Worm (Caenorhabditis elegans) whole organism, young adult: ENCODE measurements around the gene srh-2.

Source experiments
- D2030.7 ChIP-seq: fragments of 200-800 bp; sonication (Bioruptor generic); IDR thresholded peaks from 2 replicates; pipeline ENCODE4 v1.3.6; 2022; ENCODE audit warnings: missing genetic modification reagents, missing genetic modification characterization, missing compliant biosample characterization
- F33H1.4 ChIP-seq: fragments of 200-800 bp; sonication (Bioruptor generic); IDR thresholded peaks from 2 replicates; pipeline ENCODE4 v1.3.6; 2022; ENCODE audit warnings: missing genetic modification reagents, missing genetic modification characterization, missing compliant biosample characterization
- F37B4.10 ChIP-seq: fragments of 200-800 bp; sonication (Bioruptor generic); IDR thresholded peaks from 2 replicates; pipeline ENCODE4 v1.3.6; 2022; ENCODE audit warnings: missing genetic modification characterization, missing compliant biosample characterization
- F52B5.7 ChIP-seq: sonication (generic microtip); optimal IDR thresholded peaks from 2 replicates; lab custom pipeline; 2016; ENCODE audit warnings: mild to moderate bottlenecking, missing genetic modification characterization, missing compliant biosample characterization
- F57C9.4 ChIP-seq: sonication (generic microtip); optimal IDR thresholded peaks from 2 replicates; lab custom pipeline; 2017; ENCODE audit warnings: mild to moderate bottlenecking, missing genetic modification characterization, missing compliant biosample characterization
- T07F8.4 ChIP-seq: sonication (generic microtip); optimal IDR thresholded peaks from 2 replicates; lab custom pipeline; 2016; ENCODE audit warnings: mild to moderate bottlenecking, missing genetic modification characterization, moderate library complexity, missing compliant biosample characterization
- Y79H2A.3 ChIP-seq: fragments of 200-800 bp; sonication (Bioruptor generic); conservative IDR thresholded peaks from 2 replicates; pipeline ENCODE4 v1.3.6; 2022; ENCODE audit warnings: missing genetic modification reagents, missing genetic modification characterization, missing compliant biosample characterization
- Y95B8A.8 ChIP-seq: fragments of 200-800 bp; sonication (Bioruptor generic); IDR thresholded peaks from 2 replicates; pipeline ENCODE4 v1.3.6; 2022; ENCODE audit warnings: missing genetic modification reagents, missing genetic modification characterization, missing compliant biosample characterization
- akir-1 ChIP-seq: fragments of 200-800 bp; sonication (Bioruptor generic); optimal IDR thresholded peaks from 2 replicates; lab custom pipeline; 2018; ENCODE audit warnings: mild to moderate bottlenecking, missing genetic modification characterization, moderate library complexity, missing compliant biosample characterization
- attf-5 ChIP-seq: fragments of 200-800 bp; sonication (Bioruptor generic); optimal IDR thresholded peaks from 2 replicates; lab custom pipeline; 2018; ENCODE audit warnings: mild to moderate bottlenecking, missing genetic modification characterization, missing compliant biosample characterization
- cebp-1 ChIP-seq, 2 experiments: fragments of 200-800 bp in 1 of 2; sonication (Bioruptor generic) in 1 of 2; sonication (generic microtip) in 1 of 2; IDR thresholded peaks in 1 of 2; optimal IDR thresholded peaks in 1 of 2; 2 replicates each; pipeline versions ENCODE4 v1.3.6 to Lab custom; 2017 to 2022; ENCODE audit warnings: missing compliant biosample characterization in 2 of 2, missing genetic modification characterization in 2 of 2, mild to moderate bottlenecking in 1 of 2, missing genetic modification reagents in 1 of 2, moderate library complexity in 1 of 2
- ceh-27 ChIP-seq: fragments of 200-800 bp; sonication (Bioruptor generic); optimal IDR thresholded peaks from 2 replicates; lab custom pipeline; 2018; ENCODE audit warnings: mild to moderate bottlenecking, missing genetic modification characterization, moderate library complexity, missing compliant biosample characterization
- ceh-79 ChIP-seq: sonication (generic microtip); optimal IDR thresholded peaks from 2 replicates; lab custom pipeline; 2017; ENCODE audit warnings: mild to moderate bottlenecking, missing genetic modification characterization, missing compliant biosample characterization
- ceh-91 ChIP-seq: fragments of 200-800 bp; sonication (Bioruptor generic); IDR thresholded peaks from 2 replicates; pipeline ENCODE4 v1.3.6; 2022; ENCODE audit warnings: missing genetic modification reagents, missing genetic modification characterization, missing compliant biosample characterization
- die-1 ChIP-seq: sonication (generic microtip); optimal IDR thresholded peaks from 2 replicates; lab custom pipeline; 2016; ENCODE audit warnings: missing genotype, mild to moderate bottlenecking, missing genetic modification characterization, missing compliant biosample characterization
- dox-1 ChIP-seq: fragments of 200-800 bp; sonication (Bioruptor generic); IDR thresholded peaks from 2 replicates; pipeline ENCODE4 v1.3.6; 2022; ENCODE audit warnings: missing genetic modification reagents, missing genetic modification characterization, missing compliant biosample characterization
- dpl-1 ChIP-seq: fragments of 150-350 bp; optimal IDR thresholded peaks from 2 replicates; lab custom pipeline; 2014; ENCODE audit warnings: missing biosample characterization, missing genetic modification reagents, missing genetic modification characterization
- efl-1 ChIP-seq: fragments of 150-350 bp; optimal IDR thresholded peaks from 2 replicates; lab custom pipeline; 2014; ENCODE audit warnings: missing biosample characterization, missing genetic modification reagents, missing genetic modification characterization
- ekl-4 ChIP-seq: fragments of 200-800 bp; sonication (Bioruptor generic); IDR thresholded peaks from 2 replicates; pipeline ENCODE4 v1.3.6; 2022; ENCODE audit warnings: missing genetic modification reagents, missing genetic modification characterization, missing compliant biosample characterization
- ets-4 ChIP-seq: fragments of 200-800 bp; sonication (Bioruptor generic); optimal IDR thresholded peaks from 2 replicates; lab custom pipeline; 2018; ENCODE audit warnings: mild to moderate bottlenecking, missing genetic modification characterization, missing compliant biosample characterization
- him-1 ChIP-seq: sonication (generic microtip); optimal IDR thresholded peaks from 2 replicates; lab custom pipeline; 2016; ENCODE audit warnings: missing genotype, missing genetic modification reagents, missing genetic modification characterization, missing compliant biosample characterization
- hmg-1.2 ChIP-seq: fragments of 200-800 bp; sonication (Bioruptor generic); IDR thresholded peaks from 2 replicates; pipeline ENCODE4 v1.3.6; 2022; ENCODE audit warnings: missing genetic modification reagents, missing genetic modification characterization, missing compliant biosample characterization
- hmg-20 ChIP-seq: fragments of 200-800 bp; sonication (Bioruptor generic); IDR thresholded peaks from 2 replicates; pipeline ENCODE4 v1.3.6; 2022; ENCODE audit warnings: missing genetic modification reagents, missing genetic modification characterization, missing compliant biosample characterization
- hrde-1 ChIP-seq: sonication (generic microtip); optimal IDR thresholded peaks from 2 replicates; lab custom pipeline; 2016; ENCODE audit warnings: missing genetic modification characterization, mild to moderate bottlenecking, missing compliant biosample characterization, moderate library complexity, missing genotype, missing genetic modification reagents, borderline replicate concordance
- lag-1 ChIP-seq: fragments of 200-800 bp; sonication (Bioruptor generic); IDR thresholded peaks from 2 replicates; pipeline ENCODE4 v1.3.6; 2022; ENCODE audit warnings: missing genetic modification reagents, missing genetic modification characterization, missing compliant biosample characterization
- let-526 ChIP-seq: fragments of 200-800 bp; sonication (Bioruptor generic); IDR thresholded peaks from 2 replicates; pipeline ENCODE4 v1.3.6; 2022; ENCODE audit warnings: missing genetic modification reagents, missing genetic modification characterization, missing compliant biosample characterization
- lin-26 ChIP-seq: fragments of 200-800 bp; sonication (Bioruptor generic); IDR thresholded peaks from 2 replicates; pipeline ENCODE4 v1.3.6; 2022; ENCODE audit warnings: missing genetic modification reagents, missing genetic modification characterization, missing compliant biosample characterization
- lin-35 ChIP-seq, 3 experiments: fragments of 150-350 bp in 2 of 3; sonication (generic microtip) in 1 of 3; optimal IDR thresholded peaks; 2 replicates each; lab custom pipeline; 2014 to 2018; ENCODE audit warnings: missing biosample characterization in 3 of 3, missing genetic modification characterization in 3 of 3, missing genetic modification reagents in 3 of 3
- lin-40 ChIP-seq: sonication (generic microtip); optimal IDR thresholded peaks from 2 replicates; lab custom pipeline; 2016; ENCODE audit warnings: missing genetic modification characterization, mild to moderate bottlenecking, missing compliant biosample characterization, missing genotype, missing genetic modification reagents
- lir-1 ChIP-seq: fragments of 200-800 bp; sonication (Bioruptor generic); conservative IDR thresholded peaks from 2 replicates; pipeline ENCODE4 v1.3.6; 2022; ENCODE audit warnings: missing genetic modification reagents, missing genetic modification characterization, missing compliant biosample characterization
- madf-10 ChIP-seq: sonication (generic microtip); optimal IDR thresholded peaks from 2 replicates; lab custom pipeline; 2016; ENCODE audit warnings: mild to moderate bottlenecking, missing genetic modification characterization, missing compliant biosample characterization
- madf-8 ChIP-seq: fragments of 200-800 bp; sonication (Bioruptor generic); conservative IDR thresholded peaks from 2 replicates; pipeline ENCODE4 v1.3.6; 2022; ENCODE audit warnings: missing genetic modification reagents, missing genetic modification characterization, missing compliant biosample characterization
- mel-28 ChIP-seq: sonication (generic microtip); optimal IDR thresholded peaks from 2 replicates; lab custom pipeline; 2016; ENCODE audit warnings: borderline replicate concordance, mild to moderate bottlenecking, missing genetic modification characterization, missing compliant biosample characterization
- nfya-2 ChIP-seq: fragments of 200-800 bp; sonication (Bioruptor generic); IDR thresholded peaks from 2 replicates; pipeline ENCODE4 v1.3.6; 2022; ENCODE audit warnings: missing genetic modification reagents, missing genetic modification characterization, missing compliant biosample characterization
- nfyb-1 ChIP-seq: fragments of 200-800 bp; sonication (Bioruptor generic); IDR thresholded peaks from 2 replicates; pipeline ENCODE4 v1.3.6; 2022; ENCODE audit warnings: missing genetic modification reagents, missing genetic modification characterization, missing compliant biosample characterization
- nhr-179 ChIP-seq: sonication (generic microtip); optimal IDR thresholded peaks from 2 replicates; lab custom pipeline; 2016; ENCODE audit warnings: mild to moderate bottlenecking, missing genetic modification characterization, missing compliant biosample characterization
- nhr-90 ChIP-seq: sonication (generic microtip); optimal IDR thresholded peaks from 2 replicates; lab custom pipeline; 2016; ENCODE audit warnings: missing genotype, mild to moderate bottlenecking, missing genetic modification characterization, missing compliant biosample characterization
- pbrm-1 ChIP-seq: fragments of 200-800 bp; sonication (Bioruptor generic); IDR thresholded peaks from 2 replicates; pipeline ENCODE4 v1.3.6; 2022; ENCODE audit warnings: missing genetic modification reagents, missing genetic modification characterization, missing compliant biosample characterization
- pha-4 ChIP-seq: fragments of 150-350 bp; sonication (generic microtip); optimal IDR thresholded peaks from 2 replicates; lab custom pipeline; 2014; ENCODE audit warnings: missing biosample characterization, missing genetic modification reagents, missing genetic modification characterization
- rcor-1 ChIP-seq: fragments of 200-800 bp; sonication (Bioruptor generic); IDR thresholded peaks from 2 replicates; pipeline ENCODE4 v1.3.6; 2022; ENCODE audit warnings: missing genetic modification reagents, missing genetic modification characterization, missing compliant biosample characterization
- rpc-1 ChIP-seq, 2 experiments: fragments of 150-350 bp in 1 of 2; sonication (generic microtip) in 1 of 2; optimal IDR thresholded peaks; 2 replicates each; lab custom pipeline; 2014 to 2018; ENCODE audit warnings: missing biosample characterization in 1 of 2, missing genetic modification characterization in 1 of 2, missing genetic modification reagents in 1 of 2, missing genotype in 1 of 2
- snpc-1.1 ChIP-seq: sonication (generic microtip); optimal IDR thresholded peaks from 2 replicates; lab custom pipeline; 2017; ENCODE audit warnings: missing genetic modification characterization, mild to moderate bottlenecking, missing compliant biosample characterization, antibody characterized with exemption, moderate library complexity, missing genotype, missing genetic modification reagents; ENCODE audit not compliant: insufficient read depth
- snpc-4 ChIP-seq, 5 experiments: fragments of 150-350 bp in 1 of 5; sonication (generic microtip) in 4 of 5; optimal IDR thresholded peaks; 2 replicates each; lab custom pipeline; 2014 to 2018; ENCODE audit warnings: missing genetic modification characterization in 5 of 5, missing biosample characterization in 3 of 5, antibody characterized with exemption in 2 of 5, mild to moderate bottlenecking in 2 of 5, missing compliant biosample characterization in 2 of 5, missing genotype in 2 of 5, moderate library complexity in 2 of 5, missing genetic modification reagents in 1 of 5
- tbp1 ChIP-seq: fragments of 200-800 bp; sonication (Bioruptor generic); optimal IDR thresholded peaks from 2 replicates; lab custom pipeline; 2018; ENCODE audit warnings: mild to moderate bottlenecking, missing genetic modification characterization, missing compliant biosample characterization
- unc-62 ChIP-seq: fragments of 150-350 bp; optimal IDR thresholded peaks from 2 replicates; lab custom pipeline; 2014; ENCODE audit warnings: missing biosample characterization, missing genetic modification reagents, missing genetic modification characterization
- zim-3 ChIP-seq: sonication (generic microtip); optimal IDR thresholded peaks from 2 replicates; lab custom pipeline; 2017; ENCODE audit warnings: mild to moderate bottlenecking, missing genetic modification characterization, moderate library complexity, missing compliant biosample characterization
- ztf-22 ChIP-seq: fragments of 200-800 bp; sonication (Bioruptor generic); optimal IDR thresholded peaks from 2 replicates; lab custom pipeline; 2018; ENCODE audit warnings: mild to moderate bottlenecking, missing genetic modification characterization, moderate library complexity, missing compliant biosample characterization

The srh-2 gene

DNA sequence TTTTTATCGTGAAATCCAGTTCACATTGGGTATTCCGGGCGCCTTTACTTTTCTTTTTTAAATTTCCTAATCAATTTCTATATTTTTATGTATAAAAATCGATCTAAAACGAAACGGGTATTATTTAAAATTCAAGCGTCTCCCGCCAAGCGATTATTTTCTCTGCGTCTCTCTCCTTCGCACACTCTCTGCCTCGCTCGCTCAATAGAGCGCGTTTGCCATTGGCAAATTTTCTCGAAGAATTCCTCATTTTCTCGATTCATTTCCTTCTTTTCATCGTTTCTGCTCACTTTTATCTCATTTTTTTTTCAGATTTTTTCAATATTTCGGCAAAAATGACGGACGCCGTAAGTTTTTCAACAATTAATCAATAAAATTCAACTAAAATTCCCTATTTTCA is 45.2 kb downstream of the srh-2 start, which contains the start of gene sti-1 (continued):
- TF ChIP-seq rcor-1 (GFP tag; lab: Robert Waterston, UW), result peak; percentile 64; the same call in 1 of the 2 replicates
- TF ChIP-seq F33H1.4 (GFP tag; lab: Robert Waterston, UW), result peak; percentile 28; the same call in 1 of the 2 replicates
- 0 out of 2 replicates have a peak, but pooled peaks have one; percentile 7 for TF ChIP-seq hmg-20 (GFP tag; lab: Robert Waterston, UW)
- no peak for TF ChIP-seq ets-4 (GFP tag; lab: Kevin White, UChicago)
- peak; percentile 39 to 85 (median 72) for TF ChIP-seq lin-35 (GFP tag; optimal IDR thresholded peaks at IDR 0.05; lab: Kevin White, UChicago)
- peak; percentile 47 for TF ChIP-seq ceh-27
- peak; percentile 84 for TF ChIP-seq pbrm-1 (GFP tag; lab: Robert Waterston, UW)
- peak; percentile 66 for TF ChIP-seq dox-1
- peak; percentile 85 for TF ChIP-seq D2030.7
- TF ChIP-seq ztf-22 (GFP tag; lab: Kevin White, UChicago), result no peak
- no peak for TF ChIP-seq nhr-90 (tag; lab: Kevin White, UChicago)
- TF ChIP-seq T07F8.4 (tag; lab: Kevin White, UChicago), result no peak
- TF ChIP-seq pha-4 (tag; lab: Kevin White, UChicago), result no peak
- TF ChIP-seq cebp-1 (GFP tag; IDR thresholded peaks at IDR 0.05; lab: Robert Waterston, UW), result no peak
- peak; percentile 59 for TF ChIP-seq cebp-1 (tag; optimal IDR thresholded peaks at IDR 0.05; lab: Kevin White, UChicago)
- no peak for TF ChIP-seq akir-1
- TF ChIP-seq ceh-91 (GFP tag; lab: Robert Waterston, UW), result peak; percentile 47
- peak; percentile 99 for TF ChIP-seq hmg-1.2 (GFP tag; lab: Robert Waterston, UW)
- TF ChIP-seq F52B5.7, result no peak
- no peak for TF ChIP-seq Y79H2A.3
- TF ChIP-seq madf-8, result peak; percentile 34
- peak; percentile 32 for TF ChIP-seq snpc-1.1 (tag; lab: Kevin White, UChicago)
- TF ChIP-seq snpc-4 (GFP tag; optimal IDR thresholded peaks at IDR 0.05; lab: Kevin White, UChicago), result no peak
- TF ChIP-seq snpc-4 (tag; optimal IDR thresholded peaks at IDR 0.05; lab: Kevin White, UChicago), result peak in 3 of 4 experiments; percentile 23 to 65 (median 61)
- TF ChIP-seq efl-1 (GFP tag; lab: Kevin White, UChicago), result peak; percentile 92
- TF ChIP-seq ekl-4, result peak; percentile 67; the same call in 1 of the 2 replicates
- TF ChIP-seq Y95B8A.8 (GFP tag; lab: Robert Waterston, UW), result no peak
- TF ChIP-seq dpl-1 (GFP tag; lab: Kevin White, UChicago), result peak; percentile 80
- TF ChIP-seq lin-26 (GFP tag; lab: Robert Waterston, UW), result no peak
- peak; percentile 78 for TF ChIP-seq lin-40 (tag; lab: Kevin White, UChicago)
- TF ChIP-seq mel-28 (tag; lab: Kevin White, UChicago), result no peak
- TF ChIP-seq tbp1 (GFP tag; lab: Kevin White, UChicago), result peak; percentile 55
- TF ChIP-seq nfyb-1 (GFP tag; lab: Robert Waterston, UW), result peak; percentile 44; the same call in 1 of the 2 replicates
- TF ChIP-seq let-526 (GFP tag; lab: Robert Waterston, UW), result no peak
- TF ChIP-seq zim-3, result no peak
- TF ChIP-seq hrde-1 (tag; lab: Kevin White, UChicago), result no peak
- TF ChIP-seq nhr-179 (tag; lab: Kevin White, UChicago), result no peak
- TF ChIP-seq F37B4.10 (GFP tag; lab: Robert Waterston, UW), result no peak
- no peak for TF ChIP-seq unc-62 (GFP tag; lab: Kevin White, UChicago)
- no peak for TF ChIP-seq lag-1 (GFP tag; lab: Robert Waterston, UW)
- no peak for TF ChIP-seq attf-5
- no peak for TF ChIP-seq nfya-2 (GFP tag; lab: Robert Waterston, UW)
- TF ChIP-seq F57C9.4 (tag; lab: Kevin White, UChicago), result no peak
- peak; percentile 24 for TF ChIP-seq him-1 (tag; lab: Kevin White, UChicago)
- TF ChIP-seq lir-1 (GFP tag; lab: Robert Waterston, UW), result no peak
- no peak for TF ChIP-seq die-1 (tag; lab: Kevin White, UChicago)
- TF ChIP-seq madf-10 (tag; lab: Kevin White, UChicago), result no peak
- TF ChIP-seq ceh-79 (tag; lab: Kevin White, UChicago), result no peak
- TF ChIP-seq rpc-1 (optimal IDR thresholded peaks at IDR 0.05; lab: Kevin White, UChicago), result peak; percentile 42
- no peak for TF ChIP-seq rpc-1 (tag; optimal IDR thresholded peaks at IDR 0.05; lab: Kevin White, UChicago)
